Worm (Caenorhabditis elegans) whole organism, L1 larva: ENCODE measurements around the gene str-185.

ENCODE experiments used
- C34B4.2 ChIP-seq: sonication (generic microtip); optimal IDR thresholded peaks from 2 replicates; lab custom pipeline; 2017; ENCODE audit warnings: mild to moderate bottlenecking, missing genetic modification characterization, missing compliant biosample characterization
- F16B12.6 ChIP-seq: fragments of 150-350 bp; optimal IDR thresholded peaks from 2 replicates; lab custom pipeline; 2014; ENCODE audit warnings: missing biosample characterization, missing genetic modification characterization
- aly-2 ChIP-seq: fragments of 150-350 bp; optimal IDR thresholded peaks from 2 replicates; lab custom pipeline; 2014; ENCODE audit warnings: missing biosample characterization, missing genetic modification characterization
- ama-1 ChIP-seq: fragments of 150-350 bp; optimal IDR thresholded peaks from 2 replicates; lab custom pipeline; 2014
- blmp-1 ChIP-seq: fragments of 150-350 bp; optimal IDR thresholded peaks from 2 replicates; lab custom pipeline; 2014; ENCODE audit warnings: missing biosample characterization, missing genetic modification characterization
- ceh-63 ChIP-seq: fragments of 200-800 bp; sonication (Bioruptor generic); optimal IDR thresholded peaks from 2 replicates; lab custom pipeline; 2018; ENCODE audit warnings: mild to moderate bottlenecking, missing genetic modification characterization, missing compliant biosample characterization
- ceh-8 ChIP-seq: fragments of 200-800 bp; sonication (Bioruptor generic); optimal IDR thresholded peaks from 2 replicates; lab custom pipeline; 2018; ENCODE audit warnings: mild to moderate bottlenecking, missing genetic modification characterization, moderate library complexity, missing compliant biosample characterization
- ceh-82 ChIP-seq, 3 experiments: fragments of 150-350 bp in 1 of 3; sonication (generic microtip) in 2 of 3; optimal IDR thresholded peaks; 2 replicates each; lab custom pipeline; 2014 to 2017; ENCODE audit warnings: missing biosample characterization in 3 of 3, missing genetic modification characterization in 3 of 3
- ces-1 ChIP-seq: fragments of 150-350 bp; optimal IDR thresholded peaks from 2 replicates; lab custom pipeline; 2014; ENCODE audit warnings: missing biosample characterization, missing genetic modification reagents, missing genetic modification characterization
- efl-1 ChIP-seq, 4 experiments: fragments of 150-350 bp; optimal IDR thresholded peaks in 3 of 4; peaks in 1 of 4; 1 replicate in 1 of 4; 2 replicates in 3 of 4; lab custom pipeline; 2014; ENCODE audit warnings: missing biosample characterization in 2 of 4, missing genetic modification characterization in 2 of 4, missing genetic modification reagents in 2 of 4
- efl-3 ChIP-seq: fragments of 200-800 bp; sonication (Bioruptor generic); optimal IDR thresholded peaks from 2 replicates; lab custom pipeline; 2018; ENCODE audit warnings: mild to moderate bottlenecking, missing genetic modification characterization, missing compliant biosample characterization
- egl-13 ChIP-seq: sonication (generic microtip); optimal IDR thresholded peaks from 2 replicates; lab custom pipeline; 2016; ENCODE audit warnings: missing genotype, missing genetic modification reagents, missing genetic modification characterization, missing compliant biosample characterization
- egl-27 ChIP-seq, 2 experiments: fragments of 150-350 bp in 1 of 2; sonication (generic microtip); optimal IDR thresholded peaks; 3 replicates each; lab custom pipeline; 2017 to 2018; ENCODE audit warnings: missing biosample characterization in 2 of 2, missing genetic modification characterization in 2 of 2, missing genetic modification reagents in 2 of 2
- elt-2 ChIP-seq: sonication (generic microtip); optimal IDR thresholded peaks from 2 replicates; lab custom pipeline; 2016; ENCODE audit warnings: missing genetic modification characterization, mild to moderate bottlenecking, inconsistent platforms, missing compliant biosample characterization, missing genetic modification reagents
- elt-3 ChIP-seq, 6 experiments: fragments of 150-350 bp in 1 of 6; sonication (generic microtip); optimal IDR thresholded peaks; 2 replicates each; lab custom pipeline; 2017 to 2018; ENCODE audit warnings: missing biosample characterization in 6 of 6, missing genetic modification characterization in 6 of 6, inconsistent platforms in 1 of 6
- fkh-4 ChIP-seq: sonication (generic microtip); optimal IDR thresholded peaks from 2 replicates; lab custom pipeline; 2016; ENCODE audit warnings: missing compliant biosample characterization, missing genetic modification characterization, borderline replicate concordance
- hlh-17 ChIP-seq: fragments of 200-800 bp; sonication (Bioruptor generic); optimal IDR thresholded peaks from 2 replicates; lab custom pipeline; 2018; ENCODE audit warnings: missing genetic modification characterization, mild to moderate bottlenecking, missing compliant biosample characterization, moderate library complexity, borderline replicate concordance
- hlh-4 ChIP-seq: sonication (generic microtip); optimal IDR thresholded peaks from 2 replicates; lab custom pipeline; 2016; ENCODE audit warnings: mild to moderate bottlenecking, missing genetic modification characterization, missing compliant biosample characterization
- lin-13 ChIP-seq: fragments of 150-350 bp; optimal IDR thresholded peaks from 2 replicates; lab custom pipeline; 2014; ENCODE audit warnings: missing biosample characterization, missing genetic modification reagents, missing genetic modification characterization
- lin-14 ChIP-seq: fragments of 200-800 bp; sonication (Bioruptor generic); optimal IDR thresholded peaks from 2 replicates; lab custom pipeline; 2018; ENCODE audit warnings: mild to moderate bottlenecking, missing genetic modification characterization, moderate library complexity, missing compliant biosample characterization
- lin-15B ChIP-seq: fragments of 150-350 bp; sonication (generic microtip); optimal IDR thresholded peaks from 3 replicates; lab custom pipeline; 2014; ENCODE audit warnings: missing biosample characterization, missing genetic modification characterization
- lsy-2 ChIP-seq, 2 experiments: fragments of 150-350 bp; optimal IDR thresholded peaks; 2 replicates each; lab custom pipeline; 2014; ENCODE audit warnings: missing biosample characterization in 2 of 2, missing genetic modification characterization in 2 of 2
- mab-9 ChIP-seq: fragments of 200-800 bp; sonication (Bioruptor generic); IDR thresholded peaks from 2 replicates; pipeline ENCODE4 v1.3.6; 2022; ENCODE audit warnings: missing genetic modification reagents, missing genetic modification characterization, missing compliant biosample characterization
- mef-2 ChIP-seq: fragments of 150-350 bp; optimal IDR thresholded peaks from 2 replicates; lab custom pipeline; 2014; ENCODE audit warnings: missing biosample characterization, missing genetic modification characterization
- mep-1 ChIP-seq: fragments of 150-350 bp; optimal IDR thresholded peaks from 2 replicates; lab custom pipeline; 2014; ENCODE audit warnings: missing biosample characterization, missing genetic modification characterization
- nhr-11 ChIP-seq: fragments of 150-350 bp; optimal IDR thresholded peaks from 2 replicates; lab custom pipeline; 2014; ENCODE audit warnings: missing biosample characterization, missing genetic modification characterization
- nhr-12 ChIP-seq: sonication (generic microtip); optimal IDR thresholded peaks from 2 replicates; lab custom pipeline; 2017; ENCODE audit warnings: missing biosample characterization, missing genetic modification characterization
- nhr-20 ChIP-seq: sonication (generic microtip); optimal IDR thresholded peaks from 2 replicates; lab custom pipeline; 2016; ENCODE audit warnings: mild to moderate bottlenecking, missing genetic modification characterization, missing compliant biosample characterization
- nhr-237 ChIP-seq: fragments of 150-350 bp; optimal IDR thresholded peaks from 2 replicates; lab custom pipeline; 2014; ENCODE audit warnings: missing biosample characterization, missing genetic modification characterization
- nhr-47 ChIP-seq: sonication (generic microtip); optimal IDR thresholded peaks from 2 replicates; lab custom pipeline; 2016; ENCODE audit warnings: mild to moderate bottlenecking, missing genetic modification characterization, moderate library complexity, missing compliant biosample characterization
- nhr-71 ChIP-seq: sonication (generic microtip); optimal IDR thresholded peaks from 2 replicates; lab custom pipeline; 2016; ENCODE audit warnings: mild to moderate bottlenecking, missing genetic modification characterization, moderate library complexity, missing compliant biosample characterization
- nhr-77 ChIP-seq: fragments of 150-350 bp; optimal IDR thresholded peaks from 2 replicates; lab custom pipeline; 2014; ENCODE audit warnings: missing biosample characterization, missing genetic modification characterization
- nhr-85 ChIP-seq: sonication (generic microtip); peaks from one replicate; lab custom pipeline; 2016; ENCODE audit warnings: missing genetic modification characterization, inconsistent platforms, missing compliant biosample characterization
- nhr-90 ChIP-seq: sonication (generic microtip); optimal IDR thresholded peaks from 2 replicates; lab custom pipeline; 2016; ENCODE audit warnings: mild to moderate bottlenecking, missing genetic modification characterization, missing compliant biosample characterization; ENCODE audit not compliant: poor library complexity
- pax-3 ChIP-seq: fragments of 200-800 bp; sonication (Bioruptor generic); optimal IDR thresholded peaks from 2 replicates; lab custom pipeline; 2018; ENCODE audit warnings: mild to moderate bottlenecking, missing genetic modification characterization, moderate library complexity, missing compliant biosample characterization
- pqm-1 ChIP-seq: sonication (generic microtip); optimal IDR thresholded peaks from 3 replicates; lab custom pipeline; 2017; ENCODE audit warnings: missing biosample characterization, missing genetic modification characterization
- rnt-1 ChIP-seq: sonication (generic microtip); optimal IDR thresholded peaks from 2 replicates; lab custom pipeline; 2016; ENCODE audit warnings: mild to moderate bottlenecking, missing genetic modification characterization, moderate library complexity, missing compliant biosample characterization
- sup-37 ChIP-seq: fragments of 200-800 bp; sonication (Bioruptor generic); optimal IDR thresholded peaks from 2 replicates; lab custom pipeline; 2018; ENCODE audit warnings: mild to moderate bottlenecking, missing genetic modification characterization, missing compliant biosample characterization
- swsn-7 ChIP-seq: sonication (generic microtip); optimal IDR thresholded peaks from 2 replicates; lab custom pipeline; 2016; ENCODE audit warnings: missing genetic modification characterization, missing compliant biosample characterization
- tbx-2 ChIP-seq: sonication (generic microtip); optimal IDR thresholded peaks from 2 replicates; lab custom pipeline; 2016; ENCODE audit warnings: missing genetic modification characterization, missing compliant biosample characterization
- tlp-1 ChIP-seq: fragments of 150-350 bp; optimal IDR thresholded peaks from 2 replicates; lab custom pipeline; 2014; ENCODE audit warnings: missing biosample characterization, missing genetic modification characterization
- unc-30 ChIP-seq: sonication (generic microtip); optimal IDR thresholded peaks from 2 replicates; lab custom pipeline; 2017; ENCODE audit warnings: missing biosample characterization, missing genetic modification characterization
- unc-98 ChIP-seq: fragments of 200-800 bp; sonication (Bioruptor generic); IDR thresholded peaks from 2 replicates; pipeline ENCODE4 v1.3.6; 2022; ENCODE audit warnings: missing genetic modification characterization, missing compliant biosample characterization
- xbp-1 ChIP-seq: sonication (generic microtip); optimal IDR thresholded peaks from 2 replicates; lab custom pipeline; 2016; ENCODE audit warnings: missing genetic modification characterization, missing compliant biosample characterization

Gene str-185

ce11 chrIV:4454330-4455173 is 24.8 kb upstream of the str-185 start, which contains the start of gene R08C7.11 (continued):
- TF ChIP-seq nhr-237 (tag; lab: Kevin White, UChicago) (no peak), lin-14 (GFP tag; lab: Kevin White, UChicago) (peak; percentile 60), swsn-7 (tag; lab: Kevin White, UChicago) (peak; percentile 18), efl-3 (GFP tag; lab: Kevin White, UChicago) (no peak), fkh-4 (tag; lab: Kevin White, UChicago) (no peak), nhr-77 (tag; lab: Kevin White, UChicago) (peak; percentile 17), efl-1 (optimal IDR thresholded peaks at IDR 0.05; lab: Kevin White, UChicago) (peak; percentile 55), efl-1 (GFP tag; optimal IDR thresholded peaks at IDR 0.05 in 1 of 2; lab: Kevin White, UChicago) (peak in 1 of 2 experiments; percentile 86), ceh-82 (tag; optimal IDR thresholded peaks at IDR 0.05; lab: Kevin White, UChicago) (peak in 1 of 3 experiments; percentile 15), blmp-1 (tag; lab: Kevin White, UChicago) (peak; percentile 77), ama-1 (lab: Kevin White, UChicago) (no peak), lin-15B (tag; lab: Kevin White, UChicago) (no peak), ces-1 (no peak), nhr-20 (tag; lab: Kevin White, UChicago) (peak; percentile 6), xbp-1 (no peak), nhr-11 (tag; lab: Kevin White, UChicago) (no peak), C34B4.2 (tag; lab: Kevin White, UChicago) (no peak)

DNA sequence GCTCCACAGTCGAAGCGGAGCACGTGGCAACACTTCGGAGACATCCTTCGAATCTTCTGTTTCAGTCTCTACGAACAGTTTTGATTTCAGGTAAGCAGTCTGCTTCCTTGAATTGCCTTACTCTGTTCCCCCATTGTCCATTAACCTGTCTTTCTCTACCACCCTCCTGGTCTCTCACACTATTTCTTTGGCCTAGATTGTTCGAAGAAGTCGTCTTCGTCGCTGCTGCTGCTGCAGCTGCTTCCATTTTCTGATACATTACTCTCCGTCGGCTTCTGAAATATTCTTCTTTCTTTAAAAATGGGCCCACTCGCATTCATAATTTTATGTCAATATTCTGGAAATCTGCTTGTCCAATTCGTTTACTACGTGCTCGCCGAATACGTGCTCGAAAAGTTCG is 21.8 kb upstream of the str-185 start, which contains the start of gene R08C7.1:
Gene R08C7.1, plus strand, starts transcription at position 301 of the 400 bp plus-strand sequence.
- TF ChIP-seq nhr-85 (tag; lab: Kevin White, UChicago) (peak; percentile 37), tbx-2 (no peak), mep-1 (tag; lab: Kevin White, UChicago) (no peak), C34B4.2 (tag; lab: Kevin White, UChicago) (no peak), unc-98 (GFP tag; lab: Robert Waterston, UW) (no peak), rnt-1 (tag; lab: Kevin White, UChicago) (no peak), ceh-82 (tag; optimal IDR thresholded peaks at IDR 0.05; lab: Kevin White, UChicago) (no peak), ceh-63 (GFP tag; lab: Kevin White, UChicago) (no peak), lin-13 (no peak)

DNA sequence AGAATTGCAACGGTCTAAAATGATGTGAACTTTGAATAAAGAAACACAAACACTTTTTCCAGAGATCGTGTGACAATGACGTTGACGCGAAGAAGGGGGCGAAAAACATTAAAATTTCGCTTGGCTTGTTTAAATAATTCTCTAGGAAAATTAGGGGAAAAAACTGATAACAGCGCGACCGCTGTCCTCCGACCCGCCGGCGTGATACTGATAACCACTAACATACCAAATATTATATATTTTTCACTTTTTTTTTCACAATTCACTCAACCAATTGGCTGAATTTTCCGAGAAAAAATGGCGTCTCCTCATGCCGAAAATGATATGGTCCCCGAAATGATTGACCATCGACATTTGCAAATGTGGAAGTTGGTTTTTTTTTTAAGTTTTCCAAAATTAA is 20.0 kb upstream of the str-185 start:
- TF ChIP-seq lin-13 (no peak), unc-30 (tag; lab: Kevin White, UChicago) (no peak), elt-3 (tag; optimal IDR thresholded peaks at IDR 0.05; lab: Kevin White, UChicago) (peak in 1 of 6 experiments; percentile 10), fkh-4 (tag; lab: Kevin White, UChicago) (no peak), nhr-71 (tag; lab: Kevin White, UChicago) (peak; percentile 44), hlh-4 (tag; lab: Kevin White, UChicago) (no peak), elt-2 (peak; percentile 41), sup-37 (GFP tag; lab: Kevin White, UChicago) (no peak), pax-3 (tag; lab: Kevin White, UChicago) (peak; percentile 6), F16B12.6 (tag; lab: Kevin White, UChicago) (no peak), egl-13 (tag; lab: Kevin White, UChicago) (no peak), egl-27 (tag; optimal IDR thresholded peaks at IDR 0.05; lab: Kevin White, UChicago) (no peak), blmp-1 (tag; lab: Kevin White, UChicago) (peak; percentile 3), nhr-90 (tag; lab: Kevin White, UChicago) (peak; percentile 45), mep-1 (tag; lab: Kevin White, UChicago) (no peak), mef-2 (no peak), nhr-20 (tag; lab: Kevin White, UChicago) (peak; percentile 11), nhr-237 (tag; lab: Kevin White, UChicago) (no peak), lin-15B (tag; lab: Kevin White, UChicago) (no peak), aly-2 (no peak), mab-9 (no peak), hlh-17 (GFP tag; lab: Kevin White, UChicago) (no peak), nhr-12 (tag; lab: Kevin White, UChicago) (no peak), tlp-1 (tag; lab: Kevin White, UChicago) (no peak), lsy-2 (tag; optimal IDR thresholded peaks at IDR 0.05; lab: Kevin White, UChicago) (no peak), nhr-85 (tag; lab: Kevin White, UChicago) (peak; percentile 4), nhr-47 (peak; percentile 20), C34B4.2 (tag; lab: Kevin White, UChicago) (no peak), ceh-8 (no peak), nhr-77 (tag; lab: Kevin White, UChicago) (no peak), pqm-1 (no peak)
